Worm (Caenorhabditis elegans) whole organism, L4 larva: ENCODE measurements around the gene C06E7.4.

Source experiments
- T26A8.4 ChIP-seq: fragments of 200-800 bp; sonication (Bioruptor generic); IDR thresholded peaks from 2 replicates; pipeline ENCODE4 v1.3.6; 2022; ENCODE audit warnings: missing genetic modification characterization, missing compliant biosample characterization
- Y5F2A.4 ChIP-seq: fragments of 200-800 bp; sonication (Bioruptor generic); optimal IDR thresholded peaks from 2 replicates; lab custom pipeline; 2018; ENCODE audit warnings: mild to moderate bottlenecking, missing genetic modification characterization, missing compliant biosample characterization
- ama-1 ChIP-seq: fragments of 150-350 bp; optimal IDR thresholded peaks from 2 replicates; lab custom pipeline; 2014; ENCODE audit warnings: inconsistent platforms, mixed read lengths
- attf-4 ChIP-seq: sonication (generic microtip); optimal IDR thresholded peaks from 3 replicates; lab custom pipeline; 2017; ENCODE audit warnings: missing biosample characterization, missing genetic modification characterization
- dmd-6 ChIP-seq: fragments of 200-800 bp; sonication (Bioruptor generic); IDR thresholded peaks from 2 replicates; pipeline ENCODE4 v1.3.6; 2022; ENCODE audit warnings: missing genetic modification reagents, missing genetic modification characterization, missing compliant biosample characterization
- dmd-8 ChIP-seq: fragments of 200-800 bp; sonication (Bioruptor generic); IDR thresholded peaks from 2 replicates; pipeline ENCODE4 v1.3.6; 2022; ENCODE audit warnings: missing genetic modification characterization, missing compliant biosample characterization
- jun-1 ChIP-seq: fragments of 150-350 bp; optimal IDR thresholded peaks from 2 replicates; lab custom pipeline; 2014; ENCODE audit warnings: missing biosample characterization, missing genetic modification reagents, missing genetic modification characterization
- lin-13 ChIP-seq: fragments of 150-350 bp; optimal IDR thresholded peaks from 2 replicates; lab custom pipeline; 2014; ENCODE audit warnings: missing biosample characterization, missing genetic modification reagents, missing genetic modification characterization
- mep-1 ChIP-seq: fragments of 150-350 bp; sonication (generic microtip); optimal IDR thresholded peaks from 3 replicates; lab custom pipeline; 2014; ENCODE audit warnings: missing biosample characterization, missing genetic modification characterization
- nhr-10 ChIP-seq: fragments of 150-350 bp; optimal IDR thresholded peaks from 2 replicates; lab custom pipeline; 2014; ENCODE audit warnings: missing biosample characterization, missing genetic modification characterization
- nhr-237 ChIP-seq: sonication (generic microtip); optimal IDR thresholded peaks from 2 replicates; lab custom pipeline; 2017; ENCODE audit warnings: missing biosample characterization, missing genetic modification characterization
- nhr-77 ChIP-seq: fragments of 150-350 bp; optimal IDR thresholded peaks from 2 replicates; lab custom pipeline; 2014; ENCODE audit warnings: missing biosample characterization, missing genetic modification characterization
- unc-62 ChIP-seq, 3 experiments: fragments of 150-350 bp in 1 of 3; sonication (generic microtip); optimal IDR thresholded peaks in 2 of 3; peaks in 1 of 3; 1 replicate in 1 of 3; 2 replicates in 2 of 3; lab custom pipeline; 2014 to 2017; ENCODE audit warnings: missing biosample characterization in 3 of 3, missing genetic modification characterization in 3 of 3, missing genetic modification reagents in 3 of 3, missing genotype in 1 of 3
- zag-1 ChIP-seq: fragments of 150-350 bp; optimal IDR thresholded peaks from 2 replicates; lab custom pipeline; 2014; ENCODE audit warnings: missing biosample characterization, missing genetic modification characterization

DNA sequence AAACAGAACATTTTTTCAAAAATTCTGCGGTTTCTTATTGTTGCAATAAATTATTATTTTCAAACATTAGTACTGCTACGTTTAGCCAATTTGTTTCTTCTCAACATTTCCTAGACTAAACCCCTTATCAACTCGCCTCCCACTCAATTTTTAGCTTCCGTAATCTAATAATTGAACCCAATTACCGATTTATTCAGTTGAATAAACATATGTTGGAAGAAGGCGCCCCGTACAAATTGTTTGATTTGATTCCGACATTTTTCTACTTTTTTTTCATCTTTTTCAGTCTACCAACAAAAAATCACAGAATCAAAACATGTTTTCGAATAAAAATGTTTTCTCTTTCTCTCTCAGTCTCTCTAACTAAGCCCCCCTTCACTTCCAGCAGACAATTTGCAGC is 43.0 kb upstream of the C06E7.4 start:
- TF ChIP-seq mep-1 (tag; lab: Kevin White, UChicago) = no peak
- TF ChIP-seq ama-1 (lab: Kevin White, UChicago) = no peak
- no peak for TF ChIP-seq T26A8.4 (GFP tag; lab: Robert Waterston, UW)
- TF ChIP-seq nhr-237 (tag; lab: Kevin White, UChicago) = no peak
- no peak for TF ChIP-seq zag-1 (tag; lab: Kevin White, UChicago)
- TF ChIP-seq dmd-6 (GFP tag; lab: Robert Waterston, UW) = no peak
- TF ChIP-seq nhr-10 (tag; lab: Kevin White, UChicago) = no peak
- TF ChIP-seq dmd-8 (GFP tag; lab: Robert Waterston, UW) = no peak
- TF ChIP-seq unc-62 (GFP tag; optimal IDR thresholded peaks at IDR 0.05 in 1 of 2; lab: Kevin White, UChicago) = no peak
- TF ChIP-seq unc-62 (tag; optimal IDR thresholded peaks at IDR 0.05; lab: Kevin White, UChicago) = no peak
- no peak for TF ChIP-seq lin-13 (GFP tag; lab: Kevin White, UChicago)
- TF ChIP-seq Y5F2A.4 (GFP tag; lab: Kevin White, UChicago) = no peak
- TF ChIP-seq attf-4 (tag; lab: Kevin White, UChicago) = no peak
- TF ChIP-seq nhr-77 (tag; lab: Kevin White, UChicago) = no peak
- no peak for TF ChIP-seq jun-1 (tag; lab: Kevin White, UChicago)
